Worm (Caenorhabditis elegans): Measurements from ENCODE around the gene irld-11.

The irld-11 gene

ce11 chrV:1626720-1627119 is 28.2 kb upstream of the irld-11 start, which contains the start of gene nhr-237:
Gene nhr-237, minus strand, starts transcription at chrV:1626820.
- TF ChIP-seq T22C8.4 (GFP tag; IDR thresholded peaks at IDR 0.05), result no peak
- no peak for TF ChIP-seq klf-2 (GFP tag; conservative IDR thresholded peaks at IDR 0.05)
- TF ChIP-seq ztf-23 (GFP tag; IDR thresholded peaks at IDR 0.05), result no peak
- no peak for TF ChIP-seq tab-1 (GFP tag; IDR thresholded peaks at IDR 0.05)
- TF ChIP-seq cog-1 (tag; optimal IDR thresholded peaks at IDR 0.05), result no peak
- TF ChIP-seq flt-1 (GFP tag; IDR thresholded peaks at IDR 0.05), result no peak
- TF ChIP-seq med-1 (GFP tag; optimal IDR thresholded peaks at IDR 0.05; ENCODE audit: insufficient read depth), result no peak
- no peak for TF ChIP-seq ztf-29 (GFP tag; IDR thresholded peaks at IDR 0.05)

ce11 chrV:1627269-1627668 is 27.7 kb upstream of the irld-11 start:
- TF ChIP-seq tab-1 (GFP tag; IDR thresholded peaks at IDR 0.05), result no peak
- TF ChIP-seq flt-1 (GFP tag; IDR thresholded peaks at IDR 0.05), result no peak
- TF ChIP-seq med-1 (GFP tag; optimal IDR thresholded peaks at IDR 0.05; ENCODE audit: insufficient read depth), result no peak
- no peak for TF ChIP-seq klf-2 (GFP tag; conservative IDR thresholded peaks at IDR 0.05)
- TF ChIP-seq ztf-23 (GFP tag; IDR thresholded peaks at IDR 0.05), result no peak
- TF ChIP-seq T22C8.4 (GFP tag; IDR thresholded peaks at IDR 0.05), result no peak
- TF ChIP-seq ref-1 (GFP tag; conservative IDR thresholded peaks at IDR 0.05), result no peak
- no peak for TF ChIP-seq cog-1 (tag; optimal IDR thresholded peaks at IDR 0.05)
- TF ChIP-seq ztf-29 (GFP tag; IDR thresholded peaks at IDR 0.05), result no peak

- no peak for TF ChIP-seq T22C8.4 (GFP tag; IDR thresholded peaks at IDR 0.05)
Observed at ce11 chrV:1629329-1629728, 25.6 kb upstream of the irld-11 start, which contains the start of gene nhr-238. Gene nhr-238, minus strand, starts transcription at chrV:1629432.

ce11 chrV:1631148-1631547 is 23.8 kb upstream of the irld-11 start, which contains the start of gene Y46H3D.8:
Gene Y46H3D.8, minus strand, starts transcription at chrV:1631248.
- no peak for TF ChIP-seq tab-1 (GFP tag; IDR thresholded peaks at IDR 0.05)
- no peak for TF ChIP-seq T22C8.4 (GFP tag; IDR thresholded peaks at IDR 0.05)
- no peak for TF ChIP-seq ztf-29 (GFP tag; IDR thresholded peaks at IDR 0.05)
- no peak for TF ChIP-seq ref-1 (GFP tag; conservative IDR thresholded peaks at IDR 0.05)
- TF ChIP-seq klf-2 (GFP tag; conservative IDR thresholded peaks at IDR 0.05), result no peak
- no peak for TF ChIP-seq flt-1 (GFP tag; IDR thresholded peaks at IDR 0.05)
- TF ChIP-seq cog-1 (tag; optimal IDR thresholded peaks at IDR 0.05), result no peak
- no peak for TF ChIP-seq med-1 (GFP tag; optimal IDR thresholded peaks at IDR 0.05; ENCODE audit: insufficient read depth)
- TF ChIP-seq ztf-23 (GFP tag; IDR thresholded peaks at IDR 0.05), result no peak

- no peak for TF ChIP-seq cog-1 (tag; optimal IDR thresholded peaks at IDR 0.05)
- no peak for TF ChIP-seq med-1 (GFP tag; optimal IDR thresholded peaks at IDR 0.05; ENCODE audit: insufficient read depth)
- no peak for TF ChIP-seq ztf-23 (GFP tag; IDR thresholded peaks at IDR 0.05)
- no peak for TF ChIP-seq tab-1 (GFP tag; IDR thresholded peaks at IDR 0.05)
- no peak for TF ChIP-seq T22C8.4 (GFP tag; IDR thresholded peaks at IDR 0.05)
Observed at ce11 chrV:1631717-1632116, 23.2 kb upstream of the irld-11 start, which contains the start of gene irld-17. Gene irld-17, plus strand, starts transcription at chrV:1632017.

- TF ChIP-seq ztf-23 (GFP tag; IDR thresholded peaks at IDR 0.05) (no peak), klf-2 (GFP tag; conservative IDR thresholded peaks at IDR 0.05) (no peak), med-1 (GFP tag; optimal IDR thresholded peaks at IDR 0.05; ENCODE audit: insufficient read depth) (no peak)
Observed at ce11 chrV:1635859-1636258, 19.1 kb upstream of the irld-11 start, which contains the start of gene str-222. Gene str-222, plus strand, starts transcription at chrV:1636159.

ce11 chrV:1640008-1640407 is 14.9 kb upstream of the irld-11 start, which contains the start of gene str-221:
Gene str-221, plus strand, starts transcription at chrV:1640308.
- TF ChIP-seq cog-1 (tag; optimal IDR thresholded peaks at IDR 0.05), result no peak
- TF ChIP-seq klf-2 (GFP tag; conservative IDR thresholded peaks at IDR 0.05), result no peak
- TF ChIP-seq med-1 (GFP tag; optimal IDR thresholded peaks at IDR 0.05; ENCODE audit: insufficient read depth), result no peak
- TF ChIP-seq tab-1 (GFP tag; IDR thresholded peaks at IDR 0.05), result no peak
- no peak for TF ChIP-seq ref-1 (GFP tag; conservative IDR thresholded peaks at IDR 0.05)
- TF ChIP-seq T22C8.4 (GFP tag; IDR thresholded peaks at IDR 0.05), result no peak
- no peak for TF ChIP-seq ztf-29 (GFP tag; IDR thresholded peaks at IDR 0.05)
- no peak for TF ChIP-seq ztf-23 (GFP tag; IDR thresholded peaks at IDR 0.05)
- no peak for TF ChIP-seq flt-1 (GFP tag; IDR thresholded peaks at IDR 0.05)

ce11 chrV:1642199-1642598 is 12.7 kb upstream of the irld-11 start, which contains the start of gene Y46H3D.1:
Gene Y46H3D.1, plus strand, starts transcription at chrV:1642499.
- TF ChIP-seq ztf-29 (GFP tag; IDR thresholded peaks at IDR 0.05) (no peak), tab-1 (GFP tag; IDR thresholded peaks at IDR 0.05) (no peak), ztf-23 (GFP tag; IDR thresholded peaks at IDR 0.05) (no peak), ref-1 (GFP tag; conservative IDR thresholded peaks at IDR 0.05) (no peak), med-1 (GFP tag; optimal IDR thresholded peaks at IDR 0.05; ENCODE audit: insufficient read depth) (no peak)

- TF ChIP-seq ztf-29 (GFP tag; IDR thresholded peaks at IDR 0.05) (no peak), flt-1 (GFP tag; IDR thresholded peaks at IDR 0.05) (no peak), tab-1 (GFP tag; IDR thresholded peaks at IDR 0.05) (no peak), T22C8.4 (GFP tag; IDR thresholded peaks at IDR 0.05) (no peak), klf-2 (GFP tag; conservative IDR thresholded peaks at IDR 0.05) (no peak), cog-1 (tag; optimal IDR thresholded peaks at IDR 0.05) (no peak)
Observed at ce11 chrV:1642768-1643167, 12.2 kb upstream of the irld-11 start.

ce11 chrV:1643886-1644285 is 11.1 kb upstream of the irld-11 start, which contains the start of gene alh-2:
Gene alh-2, plus strand, starts transcription at chrV:1644169.
- no peak for TF ChIP-seq ztf-29 (GFP tag; IDR thresholded peaks at IDR 0.05)
- TF ChIP-seq T22C8.4 (GFP tag; IDR thresholded peaks at IDR 0.05), result no peak
- no peak for TF ChIP-seq tab-1 (GFP tag; IDR thresholded peaks at IDR 0.05)
- TF ChIP-seq med-1 (GFP tag; optimal IDR thresholded peaks at IDR 0.05; ENCODE audit: insufficient read depth), result no peak
- TF ChIP-seq ztf-23 (GFP tag; IDR thresholded peaks at IDR 0.05), result no peak
- TF ChIP-seq cog-1 (tag; optimal IDR thresholded peaks at IDR 0.05), result no peak
- TF ChIP-seq ref-1 (GFP tag; conservative IDR thresholded peaks at IDR 0.05), result no peak
- TF ChIP-seq flt-1 (GFP tag; IDR thresholded peaks at IDR 0.05), result no peak
- no peak for TF ChIP-seq klf-2 (GFP tag; conservative IDR thresholded peaks at IDR 0.05)
